Worm (Caenorhabditis elegans): ENCODE measurements around the gene H14A12.5.

Gene H14A12.5

ce11 chrIII:7497782-7498266 is 28.9 kb upstream of the H14A12.5 start, which contains the start of gene cgh-1:
Gene cgh-1, minus strand, starts transcription at chrIII:7497832.
- TF ChIP-seq ceh-82 (tag; optimal IDR thresholded peaks at IDR 0.05) (no peak), ztf-4 (tag; optimal IDR thresholded peaks at IDR 0.05) (no peak), lsy-2 (tag; optimal IDR thresholded peaks at IDR 0.05) (no peak), nhr-12 (tag; optimal IDR thresholded peaks at IDR 0.05) (no peak), nhr-237 (tag; optimal IDR thresholded peaks at IDR 0.05) (no peak)

ce11 chrIII:7495616-7496146 is 26.8 kb upstream of the H14A12.5 start:
- TF ChIP-seq zag-1 (tag; optimal IDR thresholded peaks at IDR 0.05) (no peak), peb-1 (tag; optimal IDR thresholded peaks at IDR 0.05) (no peak), lsy-2 (tag; optimal IDR thresholded peaks at IDR 0.05) (no peak), dmd-4 (tag; optimal IDR thresholded peaks at IDR 0.05) (no peak), elt-1 (tag; optimal IDR thresholded peaks at IDR 0.05) (no peak), nhr-21 (tag; optimal IDR thresholded peaks at IDR 0.05) (no peak), nhr-77 (tag; optimal IDR thresholded peaks at IDR 0.05) (no peak), F13H6.1 (tag; optimal IDR thresholded peaks at IDR 0.05) (no peak), ztf-1 (GFP tag; conservative IDR thresholded peaks at IDR 0.05) (no peak)

ce11 chrIII:7494850-7495314 is 26.0 kb upstream of the H14A12.5 start:
- TF ChIP-seq ZK546.5 (tag; optimal IDR thresholded peaks at IDR 0.05) (no peak), elt-1 (tag; optimal IDR thresholded peaks at IDR 0.05) (no peak), elt-3 (tag; optimal IDR thresholded peaks at IDR 0.05) (no peak), blmp-1 (tag; optimal IDR thresholded peaks at IDR 0.05; ENCODE audit: insufficient read depth) (peak; percentile 53)

- TF ChIP-seq nhr-21 (tag; optimal IDR thresholded peaks at IDR 0.05) (peak; percentile 1), elt-3 (tag; optimal IDR thresholded peaks at IDR 0.05) (no peak), lin-39 (tag; optimal IDR thresholded peaks at IDR 0.05) (no peak), gmeb-1 (tag; optimal IDR thresholded peaks at IDR 0.05) (no peak), ama-1 (optimal IDR thresholded peaks at IDR 0.05) (no peak), dmd-4 (tag; optimal IDR thresholded peaks at IDR 0.05) (no peak), mdl-1 (tag; optimal IDR thresholded peaks at IDR 0.05) (no peak), mab-5 (tag; optimal IDR thresholded peaks at IDR 0.05) (no peak)
These were observed 23.1 kb upstream of the H14A12.5 start for ce11 chrIII:7491931-7492330.

- TF ChIP-seq nhr-21 (tag; optimal IDR thresholded peaks at IDR 0.05): no peak
- TF ChIP-seq blmp-1 (tag; optimal IDR thresholded peaks at IDR 0.05; ENCODE audit: insufficient read depth): peak; percentile 55
These were observed 21.2 kb upstream of the H14A12.5 start for ce11 chrIII:7490061-7490460.

ce11 chrIII:7489055-7489534 is 20.2 kb upstream of the H14A12.5 start, which contains the start of gene mup-4:
Gene mup-4, minus strand, starts transcription at chrIII:7489105.
- no peak for TF ChIP-seq F13H6.1 (tag; optimal IDR thresholded peaks at IDR 0.05)
- no peak for TF ChIP-seq nhr-12 (tag; optimal IDR thresholded peaks at IDR 0.05)
- no peak for TF ChIP-seq ztf-4 (tag; optimal IDR thresholded peaks at IDR 0.05)
- TF ChIP-seq mbf-1 (tag; optimal IDR thresholded peaks at IDR 0.05): no peak
- no peak for TF ChIP-seq elt-3 (tag; optimal IDR thresholded peaks at IDR 0.05)
- TF ChIP-seq skn-1 (tag; optimal IDR thresholded peaks at IDR 0.05): no peak
- no peak for TF ChIP-seq zag-1 (tag; optimal IDR thresholded peaks at IDR 0.05)
- TF ChIP-seq nhr-10 (tag; optimal IDR thresholded peaks at IDR 0.05): no peak
- TF ChIP-seq dmd-4 (tag; optimal IDR thresholded peaks at IDR 0.05): no peak
- peak; percentile 45 for TF ChIP-seq blmp-1 (tag; optimal IDR thresholded peaks at IDR 0.05; ENCODE audit: insufficient read depth)
- TF ChIP-seq ceh-16 (tag; optimal IDR thresholded peaks at IDR 0.05): no peak
- no peak for TF ChIP-seq ceh-82 (tag; optimal IDR thresholded peaks at IDR 0.05)
- no peak for TF ChIP-seq elt-1 (tag; optimal IDR thresholded peaks at IDR 0.05)
- no peak for TF ChIP-seq nhr-21 (tag; optimal IDR thresholded peaks at IDR 0.05)
- peak; percentile 8 for TF ChIP-seq fos-1 (tag; optimal IDR thresholded peaks at IDR 0.05)
- TF ChIP-seq sma-3 (GFP tag; optimal IDR thresholded peaks at IDR 0.05): peak; percentile 59
- peak; percentile 37 for TF ChIP-seq nhr-25 (tag; optimal IDR thresholded peaks at IDR 0.05)
- TF ChIP-seq nhr-11 (tag; optimal IDR thresholded peaks at IDR 0.05): no peak

- TF ChIP-seq nhr-11 (tag; optimal IDR thresholded peaks at IDR 0.05) (no peak), ZK546.5 (tag; optimal IDR thresholded peaks at IDR 0.05) (no peak), lin-39 (tag; optimal IDR thresholded peaks at IDR 0.05) (no peak), nhr-6 (tag; optimal IDR thresholded peaks at IDR 0.05) (peak; percentile 60), R02D3.7 (tag; optimal IDR thresholded peaks at IDR 0.05) (no peak), lsy-2 (tag; optimal IDR thresholded peaks at IDR 0.05) (no peak), zag-1 (tag; optimal IDR thresholded peaks at IDR 0.05) (no peak), nhr-237 (tag; optimal IDR thresholded peaks at IDR 0.05) (no peak), nhr-21 (tag; optimal IDR thresholded peaks at IDR 0.05) (peak; percentile 47), C34F6.9 (tag; optimal IDR thresholded peaks at IDR 0.05) (no peak), ztf-4 (tag; optimal IDR thresholded peaks at IDR 0.05) (no peak), fos-1 (tag; optimal IDR thresholded peaks at IDR 0.05) (peak; percentile 39), elt-3 (tag; optimal IDR thresholded peaks at IDR 0.05) (no peak), mdl-1 (tag; optimal IDR thresholded peaks at IDR 0.05) (no peak), mab-5 (tag; optimal IDR thresholded peaks at IDR 0.05) (no peak), dmd-4 (tag; optimal IDR thresholded peaks at IDR 0.05) (no peak), skn-1 (tag; optimal IDR thresholded peaks at IDR 0.05) (no peak), nhr-25 (tag; optimal IDR thresholded peaks at IDR 0.05) (peak; percentile 83), crh-2 (tag; optimal IDR thresholded peaks at IDR 0.05) (peak; percentile 57), nhr-10 (tag; optimal IDR thresholded peaks at IDR 0.05) (no peak), unc-55 (GFP tag; optimal IDR thresholded peaks at IDR 0.05) (no peak), egl-27 (tag; optimal IDR thresholded peaks at IDR 0.05) (peak; percentile 9), alr-1 (tag; optimal IDR thresholded peaks at IDR 0.05) (no peak), nhr-77 (tag; optimal IDR thresholded peaks at IDR 0.05) (no peak), unc-62 (GFP tag; optimal IDR thresholded peaks at IDR 0.05) (no peak)
These were observed 19.4 kb upstream of the H14A12.5 start for ce11 chrIII:7488303-7488702.

All from whole organism, L2 larva.